Fruit fly (Drosophila melanogaster): Measurements from ENCODE around the gene bel.
A peak's percentile ranks its signal among the peaks of the same experiment; 100 is the strongest.

bel gene

dm6 chr3R:8659200-8659897, 1.2 kb downstream of the bel start (continued):
- no peak for TF ChIP-seq CG7745 (tag; optimal IDR thresholded peaks at IDR 0.05)
- TF ChIP-seq ase (GFP tag; IDR thresholded peaks at IDR 0.05), result no peak
- peak; percentile 53 for TF ChIP-seq HLH54F (GFP tag; optimal IDR thresholded peaks at IDR 0.05)
- TF ChIP-seq sens (GFP tag), result peak; percentile 92
- TF ChIP-seq Dek (tag; optimal IDR thresholded peaks at IDR 0.05), result peak; percentile 63
- TF ChIP-seq CG6689 (GFP tag; IDR thresholded peaks at IDR 0.05), result peak; percentile 69
- peak; percentile 17 for TF ChIP-seq CG13296 (GFP tag; optimal IDR thresholded peaks at IDR 0.05)
- peak; percentile 69 for TF ChIP-seq lilli (GFP tag; optimal IDR thresholded peaks at IDR 0.05)
- peak; percentile 72 for TF ChIP-seq Rfx (GFP tag; IDR thresholded peaks at IDR 0.05)
- TF ChIP-seq gt (GFP tag; IDR thresholded peaks at IDR 0.05), result no peak
- TF ChIP-seq CG17385 (GFP tag; optimal IDR thresholded peaks at IDR 0.05), result peak; percentile 65
- TF ChIP-seq gfzf (GFP tag; optimal IDR thresholded peaks at IDR 0.05), result no peak
- peak; percentile 53 for TF ChIP-seq CG1233 (GFP tag; optimal IDR thresholded peaks at IDR 0.05)
- peak; percentile 27 for TF ChIP-seq Abd-B (GFP tag; optimal IDR thresholded peaks at IDR 0.05)
- TF ChIP-seq Chrac-16 (GFP tag; optimal IDR thresholded peaks at IDR 0.05), result no peak
- peak; percentile 9 for TF ChIP-seq CG4617 (GFP tag; optimal IDR thresholded peaks at IDR 0.05; ENCODE audit: borderline replicate concordance)
- no peak for TF ChIP-seq Poxn (GFP tag; IDR thresholded peaks at IDR 0.05)
- TF ChIP-seq jing (GFP tag; optimal IDR thresholded peaks at IDR 0.05), result no peak
- TF ChIP-seq E2f2 (GFP tag; IDR thresholded peaks at IDR 0.05), result peak; percentile 24; the same call in 1 of the 2 replicates
- no peak for TF ChIP-seq CG7271 (tag; optimal IDR thresholded peaks at IDR 0.05)
- TF ChIP-seq ci (GFP tag; IDR thresholded peaks at IDR 0.05), result peak; percentile 79
- TF ChIP-seq Dfd (GFP tag; optimal IDR thresholded peaks at IDR 0.05), result no peak
- TF ChIP-seq D (optimal IDR thresholded peaks at IDR 0.05), result no peak
- peak; percentile 54 for TF ChIP-seq D (GFP tag; optimal IDR thresholded peaks at IDR 0.05)
- no peak for TF ChIP-seq CkIIα-i1 (GFP tag; IDR thresholded peaks at IDR 0.05)
- TF ChIP-seq HLH3B (GFP tag; IDR thresholded peaks at IDR 0.05), result peak; percentile 61; the same call in 1 of the 2 replicates
- no peak for TF ChIP-seq Taf1 (GFP tag; IDR thresholded peaks at IDR 0.05)
- peak; percentile 73 for TF ChIP-seq twi (tag; optimal IDR thresholded peaks at IDR 0.05)
- TF ChIP-seq lbe (GFP tag; optimal IDR thresholded peaks at IDR 0.05), result peak; percentile 6
- TF ChIP-seq NC2β (GFP tag; optimal IDR thresholded peaks at IDR 0.05), result peak; percentile 41
- no peak for TF ChIP-seq cad (GFP tag; optimal IDR thresholded peaks at IDR 0.05)
- peak; percentile 80 for TF ChIP-seq CG1832 (GFP tag; optimal IDR thresholded peaks at IDR 0.05)
- TF ChIP-seq Fer2 (tag; optimal IDR thresholded peaks at IDR 0.05), result no peak
- no peak for TF ChIP-seq z (GFP tag; IDR thresholded peaks at IDR 0.05)
- no peak for TF ChIP-seq yki (optimal IDR thresholded peaks at IDR 0.05)
- no peak for TF ChIP-seq Bdp1 (GFP tag; optimal IDR thresholded peaks at IDR 0.05)
- peak; percentile 34; the same call in 1 of the 2 replicates for TF ChIP-seq wdn (GFP tag; IDR thresholded peaks at IDR 0.05)
- TF ChIP-seq sob (GFP tag; IDR thresholded peaks at IDR 0.05), result peak; percentile 44
- TF ChIP-seq pho (GFP tag; optimal IDR thresholded peaks at IDR 0.05), result peak; percentile 71
- TF ChIP-seq CG34422 (GFP tag; IDR thresholded peaks at IDR 0.05), result peak; percentile 73; the same call in 2 of the 3 replicates
- TF ChIP-seq Optix (GFP tag; IDR thresholded peaks at IDR 0.05), result peak; percentile 42; the same call in 1 of the 3 replicates
- TF ChIP-seq CG9876 (GFP tag; optimal IDR thresholded peaks at IDR 0.05), result no peak
- peak; percentile 68 for TF ChIP-seq CG7839 (tag; optimal IDR thresholded peaks at IDR 0.05)
- no peak for TF ChIP-seq hkb (optimal IDR thresholded peaks at IDR 0.05)
- peak; percentile 40; the same call in 1 of the 2 replicates for TF ChIP-seq hkb (GFP tag; IDR thresholded peaks at IDR 0.05)
- peak; percentile 72 for TF ChIP-seq dmrt99B (tag; optimal IDR thresholded peaks at IDR 0.05)
- TF ChIP-seq Atf6 (GFP tag; IDR thresholded peaks at IDR 0.05), result peak; percentile 73
- no peak for TF ChIP-seq Max (GFP tag; optimal IDR thresholded peaks at IDR 0.05)
- peak; percentile 34 for TF ChIP-seq stwl (tag; optimal IDR thresholded peaks at IDR 0.05)
- peak; percentile 14 to 67 for TF ChIP-seq Hr51 (GFP tag; optimal IDR thresholded peaks at IDR 0.05)
- TF ChIP-seq ro (GFP tag; IDR thresholded peaks at IDR 0.05), result no peak
- TF ChIP-seq CG8281 (tag; optimal IDR thresholded peaks at IDR 0.05), result no peak
